Fruit fly (Drosophila melanogaster): Measurements from ENCODE around the gene CG43400.

dm6 chr2L:8468929-8469681 is 21.4 kb upstream of the CG43400 start:
- TF ChIP-seq usp (GFP tag; optimal IDR thresholded peaks at IDR 0.05) (no peak), CG8478 (optimal IDR thresholded peaks at IDR 0.05) (no peak), Dll (optimal IDR thresholded peaks at IDR 0.05) (no peak), pan (optimal IDR thresholded peaks at IDR 0.05) (no peak), EcR (GFP tag; optimal IDR thresholded peaks at IDR 0.05) (no peak)
